Worm (Caenorhabditis elegans) whole organism, L3 larva: ENCODE measurements around the gene srd-7.

Source experiments
- ZK546.5 ChIP-seq: sonication (generic microtip); optimal IDR thresholded peaks from 2 replicates; lab custom pipeline; 2017; ENCODE audit warnings: missing biosample characterization, missing genetic modification characterization
- aly-2 ChIP-seq: fragments of 150-350 bp; optimal IDR thresholded peaks from 2 replicates; lab custom pipeline; 2014; ENCODE audit warnings: missing biosample characterization, missing genetic modification characterization
- ama-1 ChIP-seq: fragments of 150-350 bp; optimal IDR thresholded peaks from 2 replicates; lab custom pipeline; 2018
- ceh-16 ChIP-seq: sonication (generic microtip); optimal IDR thresholded peaks from 2 replicates; lab custom pipeline; 2017; ENCODE audit warnings: missing biosample characterization, missing genetic modification characterization
- ceh-28 ChIP-seq: fragments of 150-350 bp; optimal IDR thresholded peaks from 2 replicates; lab custom pipeline; 2014; ENCODE audit warnings: missing biosample characterization, missing genetic modification reagents, missing genetic modification characterization
- ceh-82 ChIP-seq: fragments of 150-350 bp; optimal IDR thresholded peaks from 2 replicates; lab custom pipeline; 2014; ENCODE audit warnings: missing biosample characterization, missing genetic modification characterization
- egl-27 ChIP-seq: sonication (generic microtip); optimal IDR thresholded peaks from 4 replicates; lab custom pipeline; 2017; ENCODE audit warnings: missing biosample characterization, missing genetic modification reagents, missing genetic modification characterization
- egl-5 ChIP-seq: fragments of 150-350 bp; optimal IDR thresholded peaks from 2 replicates; lab custom pipeline; 2017; ENCODE audit warnings: missing biosample characterization, missing genetic modification reagents, missing genetic modification characterization, inconsistent platforms
- elt-1 ChIP-seq: fragments of 150-350 bp; optimal IDR thresholded peaks from 2 replicates; lab custom pipeline; 2014; ENCODE audit warnings: missing biosample characterization, missing genetic modification characterization
- elt-2 ChIP-seq: sonication (generic microtip); optimal IDR thresholded peaks from 2 replicates; lab custom pipeline; 2016; ENCODE audit warnings: missing genetic modification reagents, mild to moderate bottlenecking, missing genetic modification characterization, missing compliant biosample characterization
- eor-1 ChIP-seq, 2 experiments: fragments of 150-350 bp; optimal IDR thresholded peaks; 2 replicates each; lab custom pipeline; 2014 to 2018; ENCODE audit warnings: missing biosample characterization in 2 of 2, missing genetic modification characterization in 2 of 2
- fkh-10 ChIP-seq: sonication (generic microtip); optimal IDR thresholded peaks from 2 replicates; lab custom pipeline; 2017; ENCODE audit warnings: missing biosample characterization, missing genetic modification reagents, missing genetic modification characterization
- fkh-2 ChIP-seq: fragments of 150-350 bp; optimal IDR thresholded peaks from 2 replicates; lab custom pipeline; 2014; ENCODE audit warnings: missing biosample characterization, missing genetic modification reagents, missing genetic modification characterization
- fos-1 ChIP-seq: fragments of 150-350 bp; optimal IDR thresholded peaks from 2 replicates; lab custom pipeline; 2014; ENCODE audit warnings: missing biosample characterization, missing genetic modification characterization
- hmg-11 ChIP-seq: sonication (generic microtip); optimal IDR thresholded peaks from 2 replicates; lab custom pipeline; 2016; ENCODE audit warnings: missing genetic modification characterization, missing compliant biosample characterization
- jun-1 ChIP-seq: fragments of 150-350 bp; optimal IDR thresholded peaks from 2 replicates; lab custom pipeline; 2014; ENCODE audit warnings: missing biosample characterization, missing genetic modification reagents, missing genetic modification characterization
- lin-15B ChIP-seq: fragments of 150-350 bp; optimal IDR thresholded peaks from 2 replicates; lab custom pipeline; 2014; ENCODE audit warnings: missing biosample characterization, missing genetic modification characterization
- lin-39 ChIP-seq: fragments of 150-350 bp; optimal IDR thresholded peaks from 2 replicates; lab custom pipeline; 2018; ENCODE audit warnings: missing biosample characterization, missing genetic modification reagents, missing genetic modification characterization
- lsy-12 ChIP-seq: sonication (generic microtip); optimal IDR thresholded peaks from 2 replicates; lab custom pipeline; 2016; ENCODE audit warnings: mild to moderate bottlenecking, missing genetic modification characterization, missing compliant biosample characterization
- mml-1 ChIP-seq: fragments of 150-350 bp; sonication (generic microtip); optimal IDR thresholded peaks from 3 replicates; lab custom pipeline; 2014; ENCODE audit warnings: missing biosample characterization, missing genetic modification characterization
- nhr-12 ChIP-seq: fragments of 150-350 bp; optimal IDR thresholded peaks from 2 replicates; lab custom pipeline; 2014; ENCODE audit warnings: missing biosample characterization, missing genetic modification characterization
- nhr-23 ChIP-seq: fragments of 150-350 bp; optimal IDR thresholded peaks from 2 replicates; lab custom pipeline; 2014; ENCODE audit warnings: missing biosample characterization, missing genetic modification reagents, missing genetic modification characterization
- nhr-237 ChIP-seq: fragments of 150-350 bp; optimal IDR thresholded peaks from 2 replicates; lab custom pipeline; 2014; ENCODE audit warnings: missing biosample characterization, missing genetic modification characterization
- nhr-25 ChIP-seq: sonication (generic microtip); optimal IDR thresholded peaks from 2 replicates; lab custom pipeline; 2017; ENCODE audit warnings: missing biosample characterization, missing genetic modification characterization
- nhr-28 ChIP-seq: fragments of 150-350 bp; optimal IDR thresholded peaks from 2 replicates; lab custom pipeline; 2014; ENCODE audit warnings: missing biosample characterization, missing genetic modification characterization
- nhr-43 ChIP-seq: sonication (generic microtip); optimal IDR thresholded peaks from 2 replicates; lab custom pipeline; 2016; ENCODE audit warnings: mild to moderate bottlenecking, missing genetic modification characterization, missing compliant biosample characterization; ENCODE audit not compliant: poor library complexity, severe bottlenecking
- nhr-67 ChIP-seq: fragments of 150-350 bp; optimal IDR thresholded peaks from 2 replicates; lab custom pipeline; 2014; ENCODE audit warnings: missing biosample characterization, missing genetic modification characterization
- nhr-76 ChIP-seq: fragments of 150-350 bp; sonication (generic microtip); optimal IDR thresholded peaks from 5 replicates; lab custom pipeline; 2014; ENCODE audit warnings: missing biosample characterization, missing genetic modification characterization
- nhr-77 ChIP-seq: fragments of 150-350 bp; optimal IDR thresholded peaks from 2 replicates; lab custom pipeline; 2014; ENCODE audit warnings: missing biosample characterization, missing genetic modification characterization
- sea-2 ChIP-seq: fragments of 150-350 bp; sonication (generic microtip); optimal IDR thresholded peaks from 4 replicates; lab custom pipeline; 2014; ENCODE audit warnings: missing biosample characterization, missing genetic modification reagents, missing genetic modification characterization
- skn-1 ChIP-seq: fragments of 150-350 bp; optimal IDR thresholded peaks from 2 replicates; lab custom pipeline; 2014; ENCODE audit warnings: missing biosample characterization, missing genetic modification characterization
- snpc-4 ChIP-seq: fragments of 150-350 bp; optimal IDR thresholded peaks from 2 replicates; lab custom pipeline; 2014; ENCODE audit warnings: missing biosample characterization, missing genetic modification characterization
- unc-39 ChIP-seq: sonication (generic microtip); optimal IDR thresholded peaks from 4 replicates; lab custom pipeline; 2017; ENCODE audit warnings: missing biosample characterization, missing genetic modification characterization
- unc-62 ChIP-seq: fragments of 150-350 bp; sonication (generic microtip); optimal IDR thresholded peaks from 4 replicates; lab custom pipeline; 2014; ENCODE audit warnings: missing biosample characterization, missing genetic modification reagents, missing genetic modification characterization
- zag-1 ChIP-seq: fragments of 150-350 bp; optimal IDR thresholded peaks from 2 replicates; lab custom pipeline; 2014; ENCODE audit warnings: missing biosample characterization, missing genetic modification characterization
- ztf-11 ChIP-seq: fragments of 150-350 bp; optimal IDR thresholded peaks from 2 replicates; lab custom pipeline; 2014; ENCODE audit warnings: missing biosample characterization, missing genetic modification characterization

srd-7 gene

DNA sequence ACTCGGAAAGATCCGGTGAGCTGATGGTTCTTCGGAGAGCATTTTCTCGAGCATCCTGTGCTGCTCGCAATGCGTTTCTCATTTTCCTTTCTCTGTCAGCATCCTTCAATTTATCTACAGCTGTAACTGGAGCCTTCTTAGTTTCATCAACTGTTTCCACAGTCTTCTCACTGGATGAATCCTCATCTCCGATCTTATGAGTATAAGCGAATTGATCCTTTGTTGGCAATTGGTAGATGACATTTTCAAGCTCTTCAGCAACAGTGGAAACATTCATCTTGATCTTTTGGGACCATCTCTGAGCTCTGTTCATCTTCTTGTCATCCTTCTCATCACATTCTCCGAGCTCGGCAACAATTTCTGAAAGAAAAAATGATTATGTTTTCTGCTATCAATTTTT lies 7.3 kb downstream of the srd-7 start:
- TF ChIP-seq nhr-43 (tag; lab: Kevin White, UChicago), result peak; percentile 16
- no peak for TF ChIP-seq egl-27

DNA sequence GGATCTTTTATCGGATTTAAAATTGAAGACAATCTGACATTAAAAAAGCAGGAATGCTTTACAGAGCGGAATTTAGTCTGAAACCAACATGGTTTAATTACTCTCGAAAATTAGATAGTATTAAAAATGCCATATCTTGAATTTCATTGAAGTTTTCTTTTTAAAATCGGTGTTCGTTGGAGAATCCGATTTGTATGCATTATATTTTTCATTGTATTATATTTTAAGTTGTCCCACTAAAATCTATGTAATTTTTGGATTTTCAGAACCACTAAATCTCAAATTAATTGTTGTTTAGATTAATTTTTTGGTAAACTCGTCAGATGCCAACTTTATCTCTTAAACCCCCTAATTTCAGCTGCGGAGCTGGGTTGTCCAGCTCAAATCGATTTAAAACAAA lies 8.0 kb downstream of the srd-7 start:
- no peak for TF ChIP-seq nhr-77 (tag; lab: Kevin White, UChicago)
- TF ChIP-seq lsy-12 (tag; lab: Kevin White, UChicago), result peak; percentile 18
- no peak for TF ChIP-seq nhr-76 (tag; lab: Kevin White, UChicago)
- no peak for TF ChIP-seq mml-1
- TF ChIP-seq snpc-4 (tag; lab: Kevin White, UChicago), result no peak
- TF ChIP-seq ceh-28, result peak; percentile 25
- TF ChIP-seq nhr-237 (tag; lab: Kevin White, UChicago), result no peak
- peak; percentile 71 for TF ChIP-seq nhr-23
- no peak for TF ChIP-seq fkh-2 (tag; lab: Kevin White, UChicago)
- no peak for TF ChIP-seq nhr-67 (tag; lab: Kevin White, UChicago)
- TF ChIP-seq elt-1, result no peak
- TF ChIP-seq fkh-10, result no peak
- no peak for TF ChIP-seq nhr-25 (tag; lab: Kevin White, UChicago)
- TF ChIP-seq ama-1, result peak; percentile 31
- no peak for TF ChIP-seq skn-1 (tag; lab: Kevin White, UChicago)
- TF ChIP-seq fos-1 (tag; lab: Kevin White, UChicago), result no peak
- peak; percentile 32 for TF ChIP-seq nhr-43 (tag; lab: Kevin White, UChicago)

DNA sequence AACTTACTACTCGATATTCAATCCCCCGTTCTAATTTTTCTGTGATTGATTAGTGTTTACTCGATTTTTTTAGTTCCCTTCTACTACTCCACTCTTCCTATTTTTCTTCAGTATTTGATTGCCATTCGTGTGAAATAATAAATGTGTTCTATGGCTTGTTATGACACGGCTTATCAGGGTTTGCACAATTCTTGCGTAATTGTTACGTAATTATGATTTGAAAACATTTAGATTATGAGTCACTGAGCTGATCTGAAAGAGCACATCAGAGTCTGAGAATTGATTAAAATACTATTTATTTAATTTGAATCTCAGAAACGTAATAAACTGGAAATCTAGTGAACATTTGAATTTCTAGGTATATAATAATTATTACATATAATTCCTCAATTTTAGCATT lies 9.0 kb downstream of the srd-7 start:
- TF ChIP-seq aly-2 (no peak), fos-1 (tag; lab: Kevin White, UChicago) (no peak), sea-2 (GFP tag; lab: Kevin White, UChicago) (no peak), fkh-10 (no peak), elt-1 (no peak), ceh-16 (tag; lab: Kevin White, UChicago) (no peak), ZK546.5 (tag; lab: Kevin White, UChicago) (no peak), nhr-28 (no peak), ceh-28 (no peak), hmg-11 (tag; lab: Kevin White, UChicago) (no peak), eor-1 (tag; optimal IDR thresholded peaks at IDR 0.05; lab: Kevin White, UChicago) (no peak), ztf-11 (tag; lab: Kevin White, UChicago) (no peak), nhr-23 (no peak), snpc-4 (tag; lab: Kevin White, UChicago) (no peak), zag-1 (no peak)

DNA sequence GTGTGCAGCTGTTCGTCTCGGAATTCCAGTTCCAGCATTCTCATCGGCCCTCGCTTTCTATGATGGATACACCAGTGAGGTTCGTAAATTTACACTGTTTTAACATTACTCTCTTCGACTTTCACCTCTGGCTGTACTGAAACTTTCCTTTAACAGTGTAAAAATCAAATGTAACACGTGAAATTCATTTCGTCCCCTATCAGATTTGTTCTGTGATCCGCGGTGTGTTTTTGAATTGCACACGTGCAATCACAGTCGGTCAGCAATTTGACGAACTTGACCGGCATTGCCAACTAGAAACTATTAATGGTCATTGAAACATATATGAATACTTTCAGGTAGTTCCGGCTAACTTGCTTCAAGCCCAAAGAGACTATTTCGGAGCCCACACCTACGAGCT lies 9.6 kb downstream of the srd-7 start:
- TF ChIP-seq nhr-23, result peak; percentile 12
- peak; percentile 46 for TF ChIP-seq nhr-25 (tag; lab: Kevin White, UChicago)
- no peak for TF ChIP-seq nhr-76 (tag; lab: Kevin White, UChicago)

DNA sequence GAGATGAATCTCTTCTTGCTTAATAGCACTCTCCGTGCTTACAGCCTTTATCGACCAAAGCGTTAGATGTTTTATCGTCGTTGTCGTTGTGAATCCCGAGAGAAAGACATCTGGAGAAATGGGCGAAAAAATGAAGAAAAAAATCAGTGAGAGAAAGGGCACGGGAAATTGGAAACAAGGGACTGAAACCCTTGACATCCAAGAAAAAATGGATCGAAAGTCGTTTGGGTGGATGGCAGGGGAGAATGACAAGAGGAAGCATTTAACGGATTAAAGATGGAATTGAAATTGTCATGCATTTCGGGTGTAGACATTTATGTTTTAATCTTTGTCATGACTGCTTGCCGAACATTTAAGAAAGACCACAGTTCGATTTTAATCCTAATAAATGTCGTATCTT lies 12.8 kb downstream of the srd-7 start, which contains the start of gene inpp-1:
Gene inpp-1 (minus strand): TSS at position 101 of the 400 bp plus-strand sequence.
- TF ChIP-seq lin-15B (tag; lab: Kevin White, UChicago), result no peak
- TF ChIP-seq sea-2 (GFP tag; lab: Kevin White, UChicago), result no peak
- TF ChIP-seq nhr-77 (tag; lab: Kevin White, UChicago), result no peak
- TF ChIP-seq eor-1 (tag; optimal IDR thresholded peaks at IDR 0.05; lab: Kevin White, UChicago), result no peak
- no peak for TF ChIP-seq nhr-23

DNA sequence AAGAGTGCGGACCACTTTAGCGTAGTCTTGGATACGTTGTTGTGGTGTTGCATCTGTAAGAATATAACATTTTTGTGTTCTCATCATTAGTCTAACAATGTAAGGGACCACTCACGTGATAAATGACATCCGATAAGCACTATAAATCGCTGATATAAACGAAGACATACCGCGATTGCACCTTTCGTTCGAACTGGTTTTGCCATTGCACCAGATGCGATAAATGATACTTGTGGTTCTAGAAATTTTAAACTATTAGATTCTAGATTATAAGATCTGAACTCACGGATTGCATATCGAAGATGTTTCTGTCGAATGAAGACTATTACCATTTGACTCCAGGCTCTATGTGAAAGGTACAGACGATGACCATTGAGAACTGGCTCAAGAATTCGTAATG lies 15.3 kb downstream of the srd-7 start:
- TF ChIP-seq eor-1 (tag; optimal IDR thresholded peaks at IDR 0.05; lab: Kevin White, UChicago), result no peak
- no peak for TF ChIP-seq ama-1
- no peak for TF ChIP-seq egl-27
- no peak for TF ChIP-seq nhr-43 (tag; lab: Kevin White, UChicago)
- no peak for TF ChIP-seq snpc-4 (tag; lab: Kevin White, UChicago)
- TF ChIP-seq unc-62 (GFP tag; lab: Kevin White, UChicago), result no peak
- no peak for TF ChIP-seq egl-5
- TF ChIP-seq jun-1, result no peak
- no peak for TF ChIP-seq skn-1 (tag; lab: Kevin White, UChicago)
- no peak for TF ChIP-seq lin-39 (tag; lab: Kevin White, UChicago)
- TF ChIP-seq ceh-28, result no peak
- TF ChIP-seq sea-2 (GFP tag; lab: Kevin White, UChicago), result no peak
- no peak for TF ChIP-seq unc-39 (tag; lab: Kevin White, UChicago)
- TF ChIP-seq nhr-12 (tag; lab: Kevin White, UChicago), result no peak
- no peak for TF ChIP-seq lin-15B (tag; lab: Kevin White, UChicago)
- no peak for TF ChIP-seq mml-1
- TF ChIP-seq elt-2, result no peak
- TF ChIP-seq ceh-82, result no peak
